Worm (Caenorhabditis elegans) whole organism, early embryonic: Measurements from ENCODE around the gene wrt-2.

Experiments used
- B0310.2 ChIP-seq: sonication (generic microtip); optimal IDR thresholded peaks from 2 replicates; lab custom pipeline; 2016; ENCODE audit warnings: mild to moderate bottlenecking, missing genetic modification characterization, missing compliant biosample characterization
- F13C5.2 ChIP-seq: sonication (generic microtip); optimal IDR thresholded peaks from 2 replicates; lab custom pipeline; 2017; ENCODE audit warnings: mild to moderate bottlenecking, missing genetic modification characterization, inconsistent platforms, missing compliant biosample characterization
- aly-1 ChIP-seq: sonication (generic microtip); optimal IDR thresholded peaks from 2 replicates; lab custom pipeline; 2016; ENCODE audit warnings: missing genetic modification characterization, missing compliant biosample characterization
- ama-1 ChIP-seq: fragments of 150-350 bp; optimal IDR thresholded peaks from 2 replicates; lab custom pipeline; 2014
- ceh-13 ChIP-seq: fragments of 200-800 bp; sonication (Bioruptor generic); optimal IDR thresholded peaks from 2 replicates; lab custom pipeline; 2018; ENCODE audit warnings: mild to moderate bottlenecking, missing genetic modification characterization, missing compliant biosample characterization
- ceh-36 ChIP-seq: sonication (generic microtip); optimal IDR thresholded peaks from 2 replicates; lab custom pipeline; 2016; ENCODE audit warnings: missing genetic modification characterization, inconsistent platforms, missing compliant biosample characterization
- ets-7 ChIP-seq: sonication (generic microtip); optimal IDR thresholded peaks from 2 replicates; lab custom pipeline; 2016; ENCODE audit warnings: missing genotype, missing genetic modification characterization, missing compliant biosample characterization
- flt-1 ChIP-seq: fragments of 200-800 bp; sonication (Bioruptor generic); IDR thresholded peaks from 2 replicates; pipeline ENCODE4 v1.3.6; 2022; ENCODE audit warnings: missing genetic modification characterization, missing compliant biosample characterization
- hmbx-1 ChIP-seq: sonication (generic microtip); optimal IDR thresholded peaks from 2 replicates; lab custom pipeline; 2016; ENCODE audit warnings: mild to moderate bottlenecking, missing genetic modification characterization, missing compliant biosample characterization
- hmg-4 ChIP-seq: fragments of 200-800 bp; sonication (Bioruptor generic); optimal IDR thresholded peaks from 2 replicates; lab custom pipeline; 2018; ENCODE audit warnings: mild to moderate bottlenecking, missing genetic modification characterization, missing compliant biosample characterization
- hnd-1 ChIP-seq: sonication (generic microtip); optimal IDR thresholded peaks from 2 replicates; lab custom pipeline; 2016; ENCODE audit warnings: missing genetic modification characterization, missing compliant biosample characterization
- pes-1 ChIP-seq: fragments of 200-800 bp; sonication (Bioruptor generic); IDR thresholded peaks from 2 replicates; pipeline ENCODE4 v1.3.6; 2022; ENCODE audit warnings: missing genetic modification reagents, missing genetic modification characterization, missing compliant biosample characterization
- scrt-1 ChIP-seq: fragments of 200-800 bp; sonication (Bioruptor generic); IDR thresholded peaks from 2 replicates; pipeline ENCODE4 v1.3.6; 2022; ENCODE audit warnings: missing genetic modification characterization, missing compliant biosample characterization
- sea-1 ChIP-seq: fragments of 200-800 bp; sonication (Bioruptor generic); conservative IDR thresholded peaks from 2 replicates; pipeline ENCODE4 v1.3.6; 2022; ENCODE audit warnings: missing genetic modification characterization, missing compliant biosample characterization
- tbx-11 ChIP-seq: fragments of 200-800 bp; sonication (Bioruptor generic); IDR thresholded peaks from 2 replicates; pipeline ENCODE4 v1.3.6; 2022; ENCODE audit warnings: missing genetic modification characterization, missing compliant biosample characterization
- tbx-37 ChIP-seq: fragments of 200-800 bp; sonication (Bioruptor generic); conservative IDR thresholded peaks from 2 replicates; pipeline ENCODE4 v1.3.6; 2022; ENCODE audit warnings: missing genetic modification reagents, missing genetic modification characterization, missing compliant biosample characterization
- tra-4 ChIP-seq: sonication (generic microtip); optimal IDR thresholded peaks from 2 replicates; lab custom pipeline; 2017; ENCODE audit warnings: missing genetic modification characterization, missing compliant biosample characterization

The wrt-2 gene

ce11 chrX:3094304-3094703, at the start of gene wrt-2:
Gene wrt-2 (minus strand): TSS chrX:3094349.
- TF ChIP-seq sea-1 (no peak), flt-1 (GFP tag; lab: Robert Waterston, UW) (no peak), ets-7 (tag; lab: Kevin White, UChicago) (no peak), pes-1 (GFP tag; lab: Robert Waterston, UW) (no peak), scrt-1 (GFP tag; lab: Robert Waterston, UW) (no peak), B0310.2 (tag; lab: Kevin White, UChicago) (no peak), hmbx-1 (tag; lab: Kevin White, UChicago) (no peak), ceh-36 (tag; lab: Kevin White, UChicago) (no peak), tra-4 (no peak), hmg-4 (GFP tag; lab: Kevin White, UChicago) (no peak), tbx-11 (GFP tag; lab: Robert Waterston, UW) (no peak), F13C5.2 (tag; lab: Kevin White, UChicago) (no peak), ama-1 (lab: Kevin White, UChicago) (no peak), tbx-37 (no peak), aly-1 (tag; lab: Kevin White, UChicago) (no peak), ceh-13 (GFP tag; lab: Kevin White, UChicago) (no peak)

ce11 chrX:3141704-3142103, 47.6 kb upstream of the wrt-2 start:
- TF ChIP-seq pes-1 (GFP tag; lab: Robert Waterston, UW) (no peak), ets-7 (tag; lab: Kevin White, UChicago) (no peak), tbx-11 (GFP tag; lab: Robert Waterston, UW) (no peak), hmbx-1 (tag; lab: Kevin White, UChicago) (no peak), tra-4 (no peak), hmg-4 (GFP tag; lab: Kevin White, UChicago) (no peak), ceh-13 (GFP tag; lab: Kevin White, UChicago) (no peak), hnd-1 (tag; lab: Kevin White, UChicago) (no peak), tbx-37 (no peak), B0310.2 (tag; lab: Kevin White, UChicago) (no peak), sea-1 (no peak), aly-1 (tag; lab: Kevin White, UChicago) (no peak), ama-1 (lab: Kevin White, UChicago) (no peak), flt-1 (GFP tag; lab: Robert Waterston, UW) (no peak), F13C5.2 (tag; lab: Kevin White, UChicago) (no peak), scrt-1 (GFP tag; lab: Robert Waterston, UW) (no peak), ceh-36 (tag; lab: Kevin White, UChicago) (no peak)

- TF ChIP-seq hmg-4 (GFP tag; lab: Kevin White, UChicago) (no peak), tra-4 (no peak), ets-7 (tag; lab: Kevin White, UChicago) (no peak), tbx-37 (no peak), hnd-1 (tag; lab: Kevin White, UChicago) (no peak), aly-1 (tag; lab: Kevin White, UChicago) (no peak), ama-1 (lab: Kevin White, UChicago) (no peak), sea-1 (no peak), B0310.2 (tag; lab: Kevin White, UChicago) (no peak), hmbx-1 (tag; lab: Kevin White, UChicago) (no peak), ceh-36 (tag; lab: Kevin White, UChicago) (no peak), F13C5.2 (tag; lab: Kevin White, UChicago) (no peak), ceh-13 (GFP tag; lab: Kevin White, UChicago) (no peak), pes-1 (GFP tag; lab: Robert Waterston, UW) (no peak), flt-1 (GFP tag; lab: Robert Waterston, UW) (no peak), tbx-11 (GFP tag; lab: Robert Waterston, UW) (no peak), scrt-1 (GFP tag; lab: Robert Waterston, UW) (no peak)
These were observed 45.6 kb upstream of the wrt-2 start for ce11 chrX:3139516-3140301.

- TF ChIP-seq B0310.2 (tag; lab: Kevin White, UChicago): no peak
These were observed 41.0 kb upstream of the wrt-2 start, which contains the start of gene K10B3.1 for ce11 chrX:3135186-3135585. Gene K10B3.1 (plus strand): TSS chrX:3135486.

ce11 chrX:3127626-3128142, 33.5 kb upstream of the wrt-2 start:
- TF ChIP-seq tbx-37: no peak; the same call in 1 of the 2 replicates
- peak; percentile 96 for TF ChIP-seq hmg-4 (GFP tag; lab: Kevin White, UChicago)
- TF ChIP-seq sea-1: peak; percentile 59; the same call in 1 of the 2 replicates
- TF ChIP-seq ama-1 (lab: Kevin White, UChicago): no peak
- peak; percentile 32; the same call in 1 of the 2 replicates for TF ChIP-seq scrt-1 (GFP tag; lab: Robert Waterston, UW)
- no peak for TF ChIP-seq ceh-36 (tag; lab: Kevin White, UChicago)
- TF ChIP-seq tbx-11 (GFP tag; lab: Robert Waterston, UW): no peak
- TF ChIP-seq tra-4: no peak
- TF ChIP-seq aly-1 (tag; lab: Kevin White, UChicago): peak; percentile 80
- TF ChIP-seq pes-1 (GFP tag; lab: Robert Waterston, UW): 0 out of 2 replicates have a peak, but pooled peaks have one; percentile 21
- TF ChIP-seq B0310.2 (tag; lab: Kevin White, UChicago): peak; percentile 62
- peak; percentile 90 for TF ChIP-seq F13C5.2 (tag; lab: Kevin White, UChicago)
- no peak for TF ChIP-seq flt-1 (GFP tag; lab: Robert Waterston, UW)
- TF ChIP-seq hmbx-1 (tag; lab: Kevin White, UChicago): no peak
- peak; percentile 26 for TF ChIP-seq ets-7 (tag; lab: Kevin White, UChicago)
- TF ChIP-seq hnd-1 (tag; lab: Kevin White, UChicago): no peak

- TF ChIP-seq ceh-13 (GFP tag; lab: Kevin White, UChicago) (no peak), hnd-1 (tag; lab: Kevin White, UChicago) (no peak), tbx-11 (GFP tag; lab: Robert Waterston, UW) (no peak), hmg-4 (GFP tag; lab: Kevin White, UChicago) (no peak), aly-1 (tag; lab: Kevin White, UChicago) (no peak), sea-1 (no peak), ceh-36 (tag; lab: Kevin White, UChicago) (no peak), hmbx-1 (tag; lab: Kevin White, UChicago) (no peak), ets-7 (tag; lab: Kevin White, UChicago) (no peak), pes-1 (GFP tag; lab: Robert Waterston, UW) (no peak), ama-1 (lab: Kevin White, UChicago) (no peak), tra-4 (no peak), tbx-37 (no peak), flt-1 (GFP tag; lab: Robert Waterston, UW) (no peak), scrt-1 (GFP tag; lab: Robert Waterston, UW) (no peak), B0310.2 (tag; lab: Kevin White, UChicago) (no peak), F13C5.2 (tag; lab: Kevin White, UChicago) (no peak)
These were observed 32.8 kb upstream of the wrt-2 start, which contains the start of gene spc-1 for ce11 chrX:3126979-3127378. Gene spc-1 (minus strand): TSS chrX:3127079.
